Worm (Caenorhabditis elegans): ENCODE data around the gene B0464.9.

B0464.9 gene

ce11 chrIII:9449351-9449750, 16.2 kb upstream of the B0464.9 start:
- peak; percentile 11 for TF ChIP-seq snpc-4 (tag; optimal IDR thresholded peaks at IDR 0.05)

- TF ChIP-seq lin-39 (tag; optimal IDR thresholded peaks at IDR 0.05) (no peak), nhr-12 (tag; optimal IDR thresholded peaks at IDR 0.05) (no peak), pha-4 (tag; optimal IDR thresholded peaks at IDR 0.05) (no peak), elt-1 (tag; optimal IDR thresholded peaks at IDR 0.05) (no peak), fkh-2 (tag; optimal IDR thresholded peaks at IDR 0.05) (no peak), egl-5 (tag; optimal IDR thresholded peaks at IDR 0.05) (no peak), elt-2 (tag; optimal IDR thresholded peaks at IDR 0.05) (no peak), ceh-28 (tag; optimal IDR thresholded peaks at IDR 0.05) (no peak), lsy-12 (tag; optimal IDR thresholded peaks at IDR 0.05) (no peak), lin-15B (tag; optimal IDR thresholded peaks at IDR 0.05) (no peak)
Observed at ce11 chrIII:9449831-9450230, 15.7 kb upstream of the B0464.9 start, which contains the start of gene F54C8.6. F54C8.6 (minus strand) TSS chrIII:9449931.

- TF ChIP-seq lin-39 (tag; optimal IDR thresholded peaks at IDR 0.05) (peak; percentile 80), nhr-23 (tag; optimal IDR thresholded peaks at IDR 0.05) (peak; percentile 14), egl-5 (tag; optimal IDR thresholded peaks at IDR 0.05) (peak; percentile 6), pqm-1 (tag; optimal IDR thresholded peaks at IDR 0.05) (peak; percentile 39), nhr-237 (tag; optimal IDR thresholded peaks at IDR 0.05) (no peak), nfya-1 (tag; optimal IDR thresholded peaks at IDR 0.05; ENCODE audit: insufficient read depth) (peak; percentile 24)
Observed at ce11 chrIII:9450933-9451332, 14.6 kb upstream of the B0464.9 start.

- no peak for TF ChIP-seq nhr-23 (tag; optimal IDR thresholded peaks at IDR 0.05)
- no peak for TF ChIP-seq ceh-28 (tag; optimal IDR thresholded peaks at IDR 0.05)
- no peak for TF ChIP-seq mml-1 (tag; optimal IDR thresholded peaks at IDR 0.05)
- TF ChIP-seq nhr-28 (tag; optimal IDR thresholded peaks at IDR 0.05): no peak
- no peak for TF ChIP-seq ceh-9 (tag; optimal IDR thresholded peaks at IDR 0.05)
- no peak for TF ChIP-seq ZK546.5 (tag; optimal IDR thresholded peaks at IDR 0.05)
- no peak for TF ChIP-seq snpc-4 (tag; optimal IDR thresholded peaks at IDR 0.05)
- no peak for TF ChIP-seq ceh-82 (tag; optimal IDR thresholded peaks at IDR 0.05)
Observed at ce11 chrIII:9453962-9454361, 11.6 kb upstream of the B0464.9 start, which contains the start of gene F54C8.7. F54C8.7 (minus strand) TSS chrIII:9454062.

- no peak for TF ChIP-seq elt-1 (tag; optimal IDR thresholded peaks at IDR 0.05)
- peak; percentile 17 for TF ChIP-seq nhr-43 (tag; optimal IDR thresholded peaks at IDR 0.05; ENCODE audit: poor library complexity, severe bottlenecking)
- no peak for TF ChIP-seq nhr-77 (tag; optimal IDR thresholded peaks at IDR 0.05)
- TF ChIP-seq elt-3 (tag; optimal IDR thresholded peaks at IDR 0.05): no peak
- TF ChIP-seq zag-1 (tag; optimal IDR thresholded peaks at IDR 0.05): no peak
- no peak for TF ChIP-seq unc-39 (tag; optimal IDR thresholded peaks at IDR 0.05)
- TF ChIP-seq nhr-23 (tag; optimal IDR thresholded peaks at IDR 0.05): peak; percentile 40
- no peak for TF ChIP-seq nhr-12 (tag; optimal IDR thresholded peaks at IDR 0.05)
- no peak for TF ChIP-seq ceh-9 (tag; optimal IDR thresholded peaks at IDR 0.05)
- no peak for TF ChIP-seq nhr-237 (tag; optimal IDR thresholded peaks at IDR 0.05)
- no peak for TF ChIP-seq nfya-1 (tag; optimal IDR thresholded peaks at IDR 0.05; ENCODE audit: insufficient read depth)
Observed at ce11 chrIII:9454730-9455129, 10.8 kb upstream of the B0464.9 start.

ce11 chrIII:9455980-9456658, 9.4 kb upstream of the B0464.9 start, which contains the start of the genes rheb-1 and spk-1:
rheb-1 (minus strand) TSS chrIII:9456030.
spk-1 (plus strand) TSS chrIII:9456608.
- TF ChIP-seq ztf-11 (tag; optimal IDR thresholded peaks at IDR 0.05) (no peak), nfya-1 (tag; optimal IDR thresholded peaks at IDR 0.05; ENCODE audit: insufficient read depth) (peak; percentile 95), elt-1 (tag; optimal IDR thresholded peaks at IDR 0.05) (peak; percentile 36), sea-2 (GFP tag; optimal IDR thresholded peaks at IDR 0.05) (no peak), nhr-237 (tag; optimal IDR thresholded peaks at IDR 0.05) (no peak), nhr-11 (tag; optimal IDR thresholded peaks at IDR 0.05) (peak; percentile 17), ceh-16 (tag; optimal IDR thresholded peaks at IDR 0.05) (peak; percentile 70), egl-27 (tag; optimal IDR thresholded peaks at IDR 0.05) (peak; percentile 62), aly-2 (tag; optimal IDR thresholded peaks at IDR 0.05) (no peak), nhr-28 (tag; optimal IDR thresholded peaks at IDR 0.05) (no peak), lin-15B (tag; optimal IDR thresholded peaks at IDR 0.05) (peak; percentile 86), egl-5 (tag; optimal IDR thresholded peaks at IDR 0.05) (peak; percentile 61), ztf-4 (tag; optimal IDR thresholded peaks at IDR 0.05) (peak; percentile 58), nhr-23 (tag; optimal IDR thresholded peaks at IDR 0.05) (peak; percentile 83), eor-1 (tag; optimal IDR thresholded peaks at IDR 0.05) (no peak), ama-1 (optimal IDR thresholded peaks at IDR 0.05) (peak; percentile 65), fos-1 (tag; optimal IDR thresholded peaks at IDR 0.05) (no peak), elt-2 (tag; optimal IDR thresholded peaks at IDR 0.05) (peak; percentile 98), ceh-28 (tag; optimal IDR thresholded peaks at IDR 0.05) (peak; percentile 91), ceh-82 (tag; optimal IDR thresholded peaks at IDR 0.05) (peak; percentile 41), tbx-2 (tag; optimal IDR thresholded peaks at IDR 0.05) (peak; percentile 66), nhr-12 (tag; optimal IDR thresholded peaks at IDR 0.05) (no peak), zag-1 (tag; optimal IDR thresholded peaks at IDR 0.05) (no peak), elt-3 (tag; optimal IDR thresholded peaks at IDR 0.05) (no peak), pha-4 (tag; optimal IDR thresholded peaks at IDR 0.05) (peak; percentile 99), unc-39 (tag; optimal IDR thresholded peaks at IDR 0.05) (no peak), R02D3.7 (tag; optimal IDR thresholded peaks at IDR 0.05) (peak; percentile 71), mml-1 (tag; optimal IDR thresholded peaks at IDR 0.05) (no peak), ZK546.5 (tag; optimal IDR thresholded peaks at IDR 0.05) (peak; percentile 90), nhr-76 (tag; optimal IDR thresholded peaks at IDR 0.05) (no peak), skn-1 (tag; optimal IDR thresholded peaks at IDR 0.05) (peak; percentile 39)

Data from whole organism, L3 larva.